Fruit fly (Drosophila melanogaster) whole organism, wandering third instar larva: Measurements from ENCODE around the gene alpha-Est10.

Source experiments
- Abd-B ChIP-seq: fragments of >200 bp; optimal IDR thresholded peaks from 2 replicates; lab custom pipeline; 2017; ENCODE audit warnings: missing biosample characterization, missing genetic modification characterization
- Hr83 ChIP-seq: fragments of 200-300 bp; sonication (Bioruptor generic); optimal IDR thresholded peaks from 2 replicates; lab custom pipeline; 2016; ENCODE audit warnings: missing biosample characterization, mild to moderate bottlenecking, missing genetic modification characterization, moderate library complexity; ENCODE audit not compliant: poor library complexity, severe bottlenecking
- pan ChIP-seq: fragments of >200 bp; optimal IDR thresholded peaks from 2 replicates; lab custom pipeline; 2017
- usp ChIP-seq: fragments of >200 bp; optimal IDR thresholded peaks from 2 replicates; lab custom pipeline; 2017; ENCODE audit warnings: missing biosample characterization, missing genetic modification characterization
- woc ChIP-seq: sonication (Bioruptor generic); optimal IDR thresholded peaks from 2 replicates; lab custom pipeline; 2016; ENCODE audit warnings: missing biosample characterization, mild to moderate bottlenecking, missing genetic modification characterization

dm6 chr3R:7522266-7522955, 28.8 kb upstream of the alpha-Est10 start:
- no peak for TF ChIP-seq woc (GFP tag; lab: Kevin White, UChicago)
- no peak for TF ChIP-seq pan (lab: Kevin White, UChicago)
- TF ChIP-seq Hr83 (GFP tag; lab: Kevin White, UChicago), result no peak
- TF ChIP-seq usp, result no peak
- TF ChIP-seq Abd-B (GFP tag; lab: Kevin White, UChicago), result no peak
